Worm (Caenorhabditis elegans): ENCODE measurements around the gene nhr-162.

The nhr-162 gene

DNA sequence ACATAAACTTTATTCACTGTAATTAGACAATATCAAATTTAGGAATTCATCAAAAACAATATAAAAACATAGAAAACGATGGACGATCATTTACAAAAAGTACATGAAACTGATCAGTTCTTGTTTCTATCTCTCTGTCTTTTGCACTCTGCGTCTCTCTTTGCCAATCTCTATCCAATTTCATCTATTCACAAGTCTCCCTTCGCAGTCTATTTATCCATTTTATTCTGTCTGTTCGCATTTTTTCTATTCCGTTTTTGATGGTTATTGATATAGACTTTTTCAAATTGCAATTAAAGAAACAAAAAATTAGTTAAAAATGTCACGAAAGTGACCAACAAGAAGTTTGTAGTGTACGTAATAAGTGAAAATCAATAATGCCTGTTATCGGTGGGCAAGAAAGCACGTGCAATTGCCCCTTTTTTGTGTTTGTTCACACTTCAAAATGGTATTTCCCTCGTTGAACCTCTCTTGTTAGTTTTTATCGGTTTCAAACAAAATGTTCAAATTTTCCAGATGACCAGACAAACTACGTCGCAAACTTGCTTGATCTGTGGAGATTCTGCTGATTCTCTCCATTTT, 6.7 kb upstream of the nhr-162 start, which contains the start of gene nhr-42 (continued):
- no peak for TF ChIP-seq jun-1 (tag; optimal IDR thresholded peaks at IDR 0.05)
- TF ChIP-seq blmp-1 (tag; optimal IDR thresholded peaks at IDR 0.05) = peak; percentile 41
- TF ChIP-seq lin-15B (tag; optimal IDR thresholded peaks at IDR 0.05) = no peak
- no peak for TF ChIP-seq hpl-2 (GFP tag; optimal IDR thresholded peaks at IDR 0.05)
- TF ChIP-seq nhr-76 (tag; optimal IDR thresholded peaks at IDR 0.05) = no peak
- no peak for TF ChIP-seq F16B12.6 (tag; optimal IDR thresholded peaks at IDR 0.05)
- no peak for TF ChIP-seq ces-1 (GFP tag; optimal IDR thresholded peaks at IDR 0.05)
- TF ChIP-seq nhr-84 (tag; optimal IDR thresholded peaks at IDR 0.05) = no peak
- TF ChIP-seq ceh-90 (tag; optimal IDR thresholded peaks at IDR 0.05) = no peak
- peak; percentile 68 for TF ChIP-seq lin-14 (GFP tag; optimal IDR thresholded peaks at IDR 0.05)
- TF ChIP-seq ceh-88 (GFP tag; IDR thresholded peaks at IDR 0.05) = no peak
- TF ChIP-seq efl-1 (optimal IDR thresholded peaks at IDR 0.05) = peak; percentile 2 to 3
- TF ChIP-seq efl-1 (GFP tag; optimal IDR thresholded peaks at IDR 0.05 in 1 of 2) = peak; percentile 1 to 77
- no peak for TF ChIP-seq unc-98 (GFP tag; IDR thresholded peaks at IDR 0.05)
- TF ChIP-seq lin-13 (GFP tag; optimal IDR thresholded peaks at IDR 0.05) = no peak
- TF ChIP-seq snu-23 (GFP tag; optimal IDR thresholded peaks at IDR 0.05) = peak; percentile 50
- peak; percentile 68 for TF ChIP-seq nhr-20 (tag; optimal IDR thresholded peaks at IDR 0.05)
- peak in 1 of 2 experiments; percentile 58 for TF ChIP-seq mdl-1 (tag; optimal IDR thresholded peaks at IDR 0.05)
- peak; percentile 17 for TF ChIP-seq nhr-237 (tag; optimal IDR thresholded peaks at IDR 0.05)
- TF ChIP-seq Y116A8C.19 (tag; optimal IDR thresholded peaks at IDR 0.05; ENCODE audit: borderline replicate concordance) = no peak
- TF ChIP-seq mab-9 (GFP tag; IDR thresholded peaks at IDR 0.05) = no peak
- TF ChIP-seq isw-1 (GFP tag; IDR thresholded peaks at IDR 0.05) = no peak
- no peak for TF ChIP-seq grh-1 (GFP tag; IDR thresholded peaks at IDR 0.05)
- peak in 1 of 2 experiments; percentile 21 for TF ChIP-seq lsy-2 (tag; optimal IDR thresholded peaks at IDR 0.05)
- TF ChIP-seq irx-1 (tag; optimal IDR thresholded peaks at IDR 0.05) = peak; percentile 8
- no peak for TF ChIP-seq ceh-8 (GFP tag; optimal IDR thresholded peaks at IDR 0.05)

DNA sequence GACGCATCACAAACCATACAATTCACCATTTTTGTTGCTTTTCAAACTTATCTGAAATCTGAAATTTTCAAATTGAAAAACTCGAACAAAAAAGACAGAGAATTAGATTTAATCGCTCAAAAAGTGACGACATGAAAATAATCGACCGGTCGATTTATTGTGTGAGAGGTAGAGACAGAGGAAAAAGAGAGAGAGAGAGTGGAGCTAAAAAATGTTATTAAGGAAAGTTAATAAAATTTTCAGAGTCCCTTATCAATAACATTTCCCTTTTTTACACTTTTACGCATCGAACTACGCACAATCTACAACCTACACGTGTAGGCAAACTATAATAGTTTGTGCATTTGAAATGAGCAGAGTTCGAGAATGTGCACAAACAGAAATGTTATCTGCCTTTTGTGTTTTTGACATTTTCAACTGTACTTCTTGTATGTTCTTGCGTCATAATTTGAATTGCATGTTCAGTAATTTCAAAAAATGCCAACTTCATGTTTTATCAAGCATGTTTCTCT, 5.4 kb upstream of the nhr-162 start, which contains the start of gene nhr-107:
Gene nhr-107, minus strand, starts transcription at position 51 of the 512 bp plus-strand sequence.
- TF ChIP-seq efl-1 (optimal IDR thresholded peaks at IDR 0.05) = no peak
- TF ChIP-seq efl-1 (GFP tag; optimal IDR thresholded peaks at IDR 0.05 in 1 of 2) = peak in 1 of 2 experiments; percentile 37
- TF ChIP-seq unc-130 (tag; optimal IDR thresholded peaks at IDR 0.05) = no peak

DNA sequence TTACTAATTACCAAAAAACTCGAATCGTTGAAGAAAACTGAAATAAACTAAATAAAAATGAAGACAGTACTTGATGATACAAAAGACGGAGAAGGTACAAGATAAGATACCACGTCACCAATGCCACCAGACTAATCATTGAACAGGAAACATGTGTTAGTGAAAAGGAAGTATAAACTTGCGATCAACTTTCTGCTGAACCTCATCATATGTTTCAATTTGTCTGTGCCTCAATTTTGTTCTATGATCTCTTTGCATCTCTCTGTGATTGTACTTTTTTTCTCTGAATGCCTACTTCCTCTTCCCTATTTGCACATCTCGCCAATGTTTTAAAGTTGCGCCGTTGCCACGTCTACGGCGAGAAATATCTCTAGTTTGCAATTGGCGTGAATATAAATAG, 2.3 kb upstream of the nhr-162 start:
- TF ChIP-seq irx-1 (tag; optimal IDR thresholded peaks at IDR 0.05) (peak; percentile 29), hpl-2 (GFP tag; optimal IDR thresholded peaks at IDR 0.05) (peak; percentile 30), unc-130 (tag; optimal IDR thresholded peaks at IDR 0.05) (peak; percentile 14), mep-1 (tag; optimal IDR thresholded peaks at IDR 0.05) (no peak), ceh-90 (tag; optimal IDR thresholded peaks at IDR 0.05) (no peak), dsc-1 (tag; optimal IDR thresholded peaks at IDR 0.05) (no peak), aly-2 (tag; optimal IDR thresholded peaks at IDR 0.05) (no peak), F16B12.6 (tag; optimal IDR thresholded peaks at IDR 0.05) (no peak), egl-27 (tag; optimal IDR thresholded peaks at IDR 0.05) (no peak), grh-1 (GFP tag; IDR thresholded peaks at IDR 0.05) (0 out of 2 replicates have a peak, but pooled peaks have one; percentile 30), nhr-19 (GFP tag; conservative IDR thresholded peaks at IDR 0.05) (peak; percentile 72), unc-30 (tag; optimal IDR thresholded peaks at IDR 0.05) (no peak), jun-1 (tag; optimal IDR thresholded peaks at IDR 0.05) (peak; percentile 25), lin-35 (GFP tag; optimal IDR thresholded peaks at IDR 0.05) (peak in 1 of 2 experiments; percentile 74), nhr-90 (tag; optimal IDR thresholded peaks at IDR 0.05; ENCODE audit: poor library complexity) (peak; percentile 45), elt-3 (tag; optimal IDR thresholded peaks at IDR 0.05) (peak; percentile 53 to 97 (median 94)), mef-2 (tag; optimal IDR thresholded peaks at IDR 0.05) (no peak), aha-1 (tag; optimal IDR thresholded peaks at IDR 0.05) (no peak), ces-1 (GFP tag; optimal IDR thresholded peaks at IDR 0.05) (no peak), efl-3 (GFP tag; optimal IDR thresholded peaks at IDR 0.05) (no peak), fkh-10 (GFP tag; optimal IDR thresholded peaks at IDR 0.05) (no peak), mab-9 (GFP tag; IDR thresholded peaks at IDR 0.05) (peak; percentile 15; the same call in 1 of the 2 replicates), lin-14 (GFP tag; optimal IDR thresholded peaks at IDR 0.05) (peak; percentile 81), xbp-1 (tag; optimal IDR thresholded peaks at IDR 0.05) (peak; percentile 2), skn-1 (tag; optimal IDR thresholded peaks at IDR 0.05) (no peak), blmp-1 (tag; optimal IDR thresholded peaks at IDR 0.05) (peak; percentile 76), elt-2 (tag; optimal IDR thresholded peaks at IDR 0.05) (peak; percentile 23), ama-1 (optimal IDR thresholded peaks at IDR 0.05) (no peak), fos-1 (tag; optimal IDR thresholded peaks at IDR 0.05) (no peak), swsn-7 (tag; optimal IDR thresholded peaks at IDR 0.05) (peak; percentile 2), fkh-8 (tag; optimal IDR thresholded peaks at IDR 0.05) (peak; percentile 90), nhr-20 (tag; optimal IDR thresholded peaks at IDR 0.05) (peak; percentile 93)
